Fruit fly (Drosophila melanogaster) whole organism, embryonic: ENCODE results near the gene CG16753.

Experiments
- Adf1 ChIP-seq: fragments of 200-800 bp; sonication (Bioruptor generic); IDR thresholded peaks from 2 replicates; pipeline ENCODE4 v1.3.6; 2022; ENCODE audit warnings: missing biosample characterization, missing genetic modification characterization
- Asciz ChIP-seq: fragments of 200-800 bp; sonication (Bioruptor generic); optimal IDR thresholded peaks from 2 replicates; lab custom pipeline; 2017; ENCODE audit warnings: missing biosample characterization, mild to moderate bottlenecking, missing genetic modification characterization, missing genetic modification reagents
- CG10431 ChIP-seq: fragments of 200-800 bp; sonication (Bioruptor generic); optimal IDR thresholded peaks from 3 replicates; lab custom pipeline; 2018; ENCODE audit warnings: missing biosample characterization, mild to moderate bottlenecking, missing genetic modification characterization
- CG12391 ChIP-seq: fragments of 200-800 bp; sonication (Bioruptor generic); optimal IDR thresholded peaks from 3 replicates; lab custom pipeline; 2018; ENCODE audit warnings: missing biosample characterization, mild to moderate bottlenecking, missing genetic modification characterization, moderate library complexity
- CG13296 ChIP-seq: fragments of 200-800 bp; sonication (Bioruptor generic); optimal IDR thresholded peaks from 3 replicates; lab custom pipeline; 2018; ENCODE audit warnings: missing biosample characterization, mild to moderate bottlenecking, missing genetic modification characterization
- CG13775 ChIP-seq: fragments of 200-800 bp; sonication (Bioruptor generic); optimal IDR thresholded peaks from 3 replicates; lab custom pipeline; 2017; ENCODE audit warnings: missing biosample characterization, mild to moderate bottlenecking, missing genetic modification characterization
- CG13894 ChIP-seq: fragments of 200-800 bp; sonication (Bioruptor generic); optimal IDR thresholded peaks from 3 replicates; lab custom pipeline; 2018; ENCODE audit warnings: missing biosample characterization, mild to moderate bottlenecking, missing genetic modification characterization, moderate library complexity
- CG15479 ChIP-seq: fragments of 200-800 bp; sonication (Bioruptor generic); optimal IDR thresholded peaks from 3 replicates; lab custom pipeline; 2019; ENCODE audit warnings: missing biosample characterization, mild to moderate bottlenecking, missing genetic modification characterization, moderate library complexity
- CG15696 ChIP-seq: fragments of 200-800 bp; sonication (Bioruptor generic); optimal IDR thresholded peaks from 2 replicates; lab custom pipeline; 2019; ENCODE audit warnings: missing biosample characterization, mild to moderate bottlenecking, missing genetic modification characterization, moderate library complexity
- CG1603 ChIP-seq: fragments of 200-800 bp; sonication (Bioruptor generic); optimal IDR thresholded peaks from 2 replicates; lab custom pipeline; 2019; ENCODE audit warnings: missing biosample characterization, mild to moderate bottlenecking, missing genetic modification characterization, moderate library complexity
- CG16815 ChIP-seq: fragments of 200-800 bp; sonication (Bioruptor generic); optimal IDR thresholded peaks from 3 replicates; lab custom pipeline; 2017; ENCODE audit warnings: missing biosample characterization, mild to moderate bottlenecking, missing genetic modification characterization
- CG17359 ChIP-seq: fragments of 200-800 bp; sonication (Bioruptor generic); optimal IDR thresholded peaks from 3 replicates; lab custom pipeline; 2018; ENCODE audit warnings: missing biosample characterization, mild to moderate bottlenecking, missing genetic modification characterization, moderate library complexity
- CG31224 ChIP-seq: fragments of 200-800 bp; sonication (Bioruptor generic); IDR thresholded peaks from 2 replicates; pipeline ENCODE4 v1.3.6; 2022; ENCODE audit warnings: missing biosample characterization, missing genetic modification characterization
- CG31365 ChIP-seq: fragments of 200-800 bp; sonication (Bioruptor generic); optimal IDR thresholded peaks from 2 replicates; lab custom pipeline; 2018; ENCODE audit warnings: missing biosample characterization, mild to moderate bottlenecking, missing genetic modification characterization
- CG42726 ChIP-seq: fragments of 200-800 bp; sonication (Bioruptor generic); IDR thresholded peaks from 2 replicates; pipeline ENCODE4 v1.3.6; 2022; ENCODE audit warnings: missing biosample characterization, missing genetic modification characterization; ENCODE audit not compliant: partially characterized antibody
- CG4404 ChIP-seq: fragments of 200-800 bp; sonication (Bioruptor generic); IDR thresholded peaks from 2 replicates; pipeline ENCODE4 v1.3.6; 2022; ENCODE audit warnings: missing biosample characterization, missing genetic modification characterization
- CG4820 ChIP-seq: fragments of 200-800 bp; sonication (Bioruptor generic); optimal IDR thresholded peaks from 3 replicates; lab custom pipeline; 2016; ENCODE audit warnings: missing biosample characterization, missing genetic modification characterization
- CG5180 ChIP-seq: fragments of 200-800 bp; sonication (Bioruptor generic); optimal IDR thresholded peaks from 3 replicates; lab custom pipeline; 2017; ENCODE audit warnings: missing biosample characterization, missing genetic modification characterization, mild to moderate bottlenecking, moderate library complexity, missing genetic modification reagents
- CG6813 ChIP-seq: fragments of 200-800 bp; sonication (Bioruptor generic); optimal IDR thresholded peaks from 2 replicates; lab custom pipeline; 2017; ENCODE audit warnings: missing biosample characterization, missing genetic modification characterization, mild to moderate bottlenecking, moderate library complexity, missing genetic modification reagents
- CG7745 ChIP-seq: fragments of 200-800 bp; sonication (Bioruptor generic); optimal IDR thresholded peaks from 2 replicates; lab custom pipeline; 2018; ENCODE audit warnings: missing biosample characterization, mild to moderate bottlenecking, missing genetic modification characterization, moderate library complexity
- CG7786 ChIP-seq: fragments of 200-800 bp; sonication (Bioruptor generic); optimal IDR thresholded peaks from 2 replicates; lab custom pipeline; 2016; ENCODE audit warnings: missing biosample characterization, missing genetic modification characterization
- CG8944 ChIP-seq: fragments of 200-800 bp; sonication (Bioruptor generic); optimal IDR thresholded peaks from 3 replicates; lab custom pipeline; 2016; ENCODE audit warnings: missing biosample characterization, missing genetic modification characterization
- CG9609 ChIP-seq: fragments of 200-800 bp; sonication (Bioruptor generic); optimal IDR thresholded peaks from 3 replicates; lab custom pipeline; 2016; ENCODE audit warnings: missing biosample characterization, missing genetic modification characterization
- CG9797 ChIP-seq: fragments of 200-800 bp; sonication (Bioruptor generic); optimal IDR thresholded peaks from 3 replicates; lab custom pipeline; 2018; ENCODE audit warnings: missing biosample characterization, mild to moderate bottlenecking, missing genetic modification characterization
- CG9876 ChIP-seq: fragments of 200-800 bp; sonication (Bioruptor generic); optimal IDR thresholded peaks from 2 replicates; lab custom pipeline; 2016; ENCODE audit warnings: missing biosample characterization, missing genetic modification characterization
- Camta ChIP-seq: fragments of 200-800 bp; sonication (Bioruptor generic); optimal IDR thresholded peaks from 2 replicates; lab custom pipeline; 2016; ENCODE audit warnings: missing biosample characterization, missing genetic modification characterization
- Doc3 ChIP-seq: fragments of 200-800 bp; sonication (Bioruptor generic); IDR thresholded peaks from 3 replicates; pipeline ENCODE4 v1.3.6; 2022; ENCODE audit warnings: missing biosample characterization, missing genetic modification characterization; ENCODE audit not compliant: partially characterized antibody
- E2f2 ChIP-seq: fragments of 200-800 bp; sonication (Bioruptor generic); IDR thresholded peaks from 2 replicates; pipeline ENCODE4 v1.3.6; 2022; ENCODE audit warnings: missing biosample characterization, missing genetic modification characterization
- Eip74EF ChIP-seq, 2 experiments: fragments of 200-800 bp in 1 of 2; fragments of >200 bp in 1 of 2; sonication (Bioruptor generic) in 1 of 2; optimal IDR thresholded peaks; 2 replicates each; lab custom pipeline; 2017 to 2019; ENCODE audit warnings: missing biosample characterization in 2 of 2, missing genetic modification characterization in 2 of 2, mild to moderate bottlenecking in 1 of 2, moderate library complexity in 1 of 2
- Elba2 ChIP-seq: fragments of 200-800 bp; sonication (Bioruptor generic); optimal IDR thresholded peaks from 3 replicates; lab custom pipeline; 2016; ENCODE audit warnings: missing biosample characterization, missing genetic modification characterization
- Gug ChIP-seq: fragments of 200-800 bp; sonication (Bioruptor generic); IDR thresholded peaks from 4 replicates; pipeline ENCODE4 v1.3.6; 2022; ENCODE audit warnings: missing biosample characterization, missing genetic modification characterization
- HHEX ChIP-seq: fragments of 200-800 bp; sonication (Bioruptor generic); optimal IDR thresholded peaks from 3 replicates; lab custom pipeline; 2017; ENCODE audit warnings: missing biosample characterization, mild to moderate bottlenecking, missing genetic modification characterization, missing genetic modification reagents
- Hey ChIP-seq: fragments of 200-800 bp; sonication (Bioruptor generic); optimal IDR thresholded peaks from 3 replicates; lab custom pipeline; 2018; ENCODE audit warnings: missing biosample characterization, mild to moderate bottlenecking, missing genetic modification characterization
- Oli ChIP-seq: fragments of 200-800 bp; sonication (Bioruptor generic); optimal IDR thresholded peaks from 2 replicates; lab custom pipeline; 2018; ENCODE audit warnings: missing biosample characterization, mild to moderate bottlenecking, missing genetic modification characterization, moderate library complexity
- Optix ChIP-seq: fragments of 200-800 bp; sonication (Bioruptor generic); IDR thresholded peaks from 3 replicates; pipeline ENCODE4 v1.3.6; 2022; ENCODE audit warnings: missing biosample characterization, missing genetic modification characterization
- Rx ChIP-seq: fragments of 200-800 bp; sonication (Bioruptor generic); IDR thresholded peaks from 2 replicates; pipeline ENCODE4 v1.3.6; 2022; ENCODE audit warnings: missing biosample characterization, missing genetic modification characterization
- Sry-δ ChIP-seq: fragments of 200-800 bp; sonication (Bioruptor generic); optimal IDR thresholded peaks from 2 replicates; lab custom pipeline; 2016; ENCODE audit warnings: missing biosample characterization, missing genetic modification characterization
- Taf1 ChIP-seq: fragments of 200-800 bp; sonication (Bioruptor generic); IDR thresholded peaks from 2 replicates; pipeline ENCODE4 v1.3.6; 2022; ENCODE audit warnings: missing biosample characterization, missing genetic modification characterization
- Usf ChIP-seq: fragments of 200-800 bp; sonication (Bioruptor generic); optimal IDR thresholded peaks from 2 replicates; lab custom pipeline; 2017; ENCODE audit warnings: missing genotype, missing biosample characterization, missing genetic modification characterization
- gcm2 ChIP-seq: fragments of 200-800 bp; sonication (Bioruptor generic); optimal IDR thresholded peaks from 2 replicates; lab custom pipeline; 2016; ENCODE audit warnings: missing biosample characterization, missing genetic modification characterization
- h ChIP-seq: fragments of >200 bp; optimal IDR thresholded peaks from 2 replicates; lab custom pipeline; 2017
- jing ChIP-seq: fragments of 200-800 bp; sonication (Bioruptor generic); optimal IDR thresholded peaks from 2 replicates; lab custom pipeline; 2018; ENCODE audit warnings: missing biosample characterization, mild to moderate bottlenecking, missing genetic modification characterization
- kah ChIP-seq: fragments of 200-800 bp; sonication (Bioruptor generic); optimal IDR thresholded peaks from 2 replicates; lab custom pipeline; 2018; ENCODE audit warnings: missing biosample characterization, mild to moderate bottlenecking, missing genetic modification characterization
- mam ChIP-seq: fragments of 200-800 bp; sonication (Bioruptor generic); optimal IDR thresholded peaks from 3 replicates; lab custom pipeline; 2016; ENCODE audit warnings: missing biosample characterization, missing genetic modification characterization
- otp ChIP-seq: fragments of 200-800 bp; sonication (Bioruptor generic); IDR thresholded peaks from 3 replicates; pipeline ENCODE4, ENCODE4 v1.3.6; 2022; ENCODE audit warnings: missing biosample characterization, missing genetic modification characterization
- p53 ChIP-seq: fragments of 200-800 bp; sonication (Bioruptor generic); optimal IDR thresholded peaks from 2 replicates; lab custom pipeline; 2016; ENCODE audit warnings: missing biosample characterization, missing genetic modification characterization
- rib ChIP-seq: fragments of 200-800 bp; sonication (Bioruptor generic); IDR thresholded peaks from 2 replicates; pipeline ENCODE4 v1.3.6; 2022; ENCODE audit warnings: missing biosample characterization, missing genetic modification characterization
- sens ChIP-seq: fragments of 200-800 bp; sonication (Bioruptor generic); peaks from one replicate; lab custom pipeline; 2016; ENCODE audit warnings: missing biosample characterization, missing genetic modification characterization
- zen ChIP-seq: fragments of 200-800 bp; sonication (Bioruptor generic); optimal IDR thresholded peaks from 3 replicates; lab custom pipeline; 2018; ENCODE audit warnings: missing biosample characterization, mild to moderate bottlenecking, missing genetic modification characterization, moderate library complexity

Gene CG16753

dm6 chr3L:3052110-3052871, 2.6 kb upstream of the CG16753 start, which contains the start of gene CG1271 (continued):
- TF ChIP-seq Elba2 (GFP tag; lab: Kevin White, UChicago) (no peak), CG16815 (GFP tag; lab: Kevin White, UChicago) (peak; percentile 5), zen (peak; percentile 82), sens (peak; percentile 85), CG4404 (peak; percentile 29; the same call in 1 of the 2 replicates), gcm2 (GFP tag; lab: Kevin White, UChicago) (peak; percentile 23), h (lab: Kevin White, UChicago) (no peak), HHEX (GFP tag; lab: Kevin White, UChicago) (peak; percentile 51), CG9876 (GFP tag; lab: Kevin White, UChicago) (no peak), Oli (no peak), CG7786 (GFP tag; lab: Kevin White, UChicago) (peak; percentile 66), Hey (tag; lab: Kevin White, UChicago) (no peak), Adf1 (GFP tag; lab: Robert Waterston, UW) (peak; percentile 27), otp (GFP tag; lab: Robert Waterston, UW) (no peak), CG17359 (tag; lab: Kevin White, UChicago) (peak; percentile 60), CG15696 (tag; lab: Kevin White, UChicago) (peak; percentile 40), p53 (GFP tag; lab: Kevin White, UChicago) (no peak), CG9609 (GFP tag; lab: Kevin White, UChicago) (peak; percentile 40), kah (GFP tag; lab: Kevin White, UChicago) (peak; percentile 59), CG13894 (tag; lab: Kevin White, UChicago) (peak; percentile 70), Sry-δ (GFP tag; lab: Kevin White, UChicago) (peak; percentile 72), CG7745 (no peak), Doc3 (GFP tag; lab: Robert Waterston, UW) (no peak), CG42726 (no peak), Usf (no peak), Rx (peak; percentile 25; the same call in 1 of the 2 replicates), CG5180 (GFP tag; lab: Kevin White, UChicago) (peak; percentile 32), jing (GFP tag; lab: Kevin White, UChicago) (no peak), CG4820 (GFP tag; lab: Kevin White, UChicago) (peak; percentile 67), CG10431 (GFP tag; lab: Kevin White, UChicago) (no peak), Asciz (GFP tag; lab: Kevin White, UChicago) (no peak), mam (GFP tag; lab: Kevin White, UChicago) (peak; percentile 73), CG12391 (tag; lab: Kevin White, UChicago) (peak; percentile 68), CG13775 (GFP tag; lab: Kevin White, UChicago) (peak; percentile 35), CG31224 (GFP tag; lab: Robert Waterston, UW) (0 out of 2 replicates have a peak, but pooled peaks have one; percentile 5), Taf1 (GFP tag; lab: Robert Waterston, UW) (peak; percentile 21; the same call in 1 of the 2 replicates), rib (GFP tag; lab: Robert Waterston, UW) (peak; percentile 60), E2f2 (GFP tag; lab: Robert Waterston, UW) (peak; percentile 97), Eip74EF (GFP tag; optimal IDR thresholded peaks at IDR 0.05; lab: Kevin White, UChicago) (peak in 1 of 2 experiments; percentile 23), CG6813 (GFP tag; lab: Kevin White, UChicago) (no peak), Gug (peak; percentile 39; the same call in 1 of the 4 replicates), CG8944 (peak; percentile 64), CG9797 (GFP tag; lab: Kevin White, UChicago) (peak; percentile 76), Optix (GFP tag; lab: Robert Waterston, UW) (0 out of 3 replicates have a peak, but pooled peaks have one; percentile 19), Camta (GFP tag; lab: Kevin White, UChicago) (peak; percentile 43), CG1603 (tag; lab: Kevin White, UChicago) (peak; percentile 73), CG31365 (tag; lab: Kevin White, UChicago) (peak; percentile 11), CG13296 (peak; percentile 65), CG15479 (peak; percentile 74)
